Worm (Caenorhabditis elegans): ENCODE data around the gene Y22D7AL.15.

The Y22D7AL.15 gene

DNA sequence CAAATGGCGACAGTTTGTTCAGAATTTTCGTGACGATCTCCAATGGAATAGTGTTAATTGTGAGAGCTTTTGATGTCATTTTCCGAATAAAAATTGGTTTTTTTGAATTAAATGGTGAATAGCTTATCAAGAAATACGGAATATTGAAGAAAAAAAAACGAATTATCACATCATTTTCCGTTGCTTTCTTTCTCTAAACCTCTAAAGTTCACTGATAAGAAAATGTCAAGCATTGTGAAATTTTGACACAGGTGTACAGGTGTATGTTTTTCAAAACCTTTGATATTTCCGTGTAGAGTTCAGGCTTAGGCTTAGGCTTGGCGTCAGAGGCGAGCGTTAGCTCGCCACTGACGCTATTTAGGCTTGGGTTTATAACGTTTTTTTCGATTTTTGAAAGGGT is 39.2 kb upstream of the Y22D7AL.15 start, which contains the start of gene fbxa-74:
fbxa-74 (minus strand) TSS at position 145 of the 400 bp plus-strand sequence.
- no peak for TF ChIP-seq hlh-6 (tag; optimal IDR thresholded peaks at IDR 0.05)
- TF ChIP-seq K02D7.2 (tag; optimal IDR thresholded peaks at IDR 0.05): no peak
- TF ChIP-seq che-1 (tag; optimal IDR thresholded peaks at IDR 0.05): no peak
- TF ChIP-seq ceh-14 (tag; optimal IDR thresholded peaks at IDR 0.05): no peak
- no peak for TF ChIP-seq sox-2 (GFP tag; IDR thresholded peaks at IDR 0.05)
- TF ChIP-seq hlh-8 (tag; optimal IDR thresholded peaks at IDR 0.05): no peak
- no peak for TF ChIP-seq ceh-31 (tag; optimal IDR thresholded peaks at IDR 0.05)
- TF ChIP-seq lim-6 (tag; optimal IDR thresholded peaks at IDR 0.05): no peak
- TF ChIP-seq dve-1 (tag; optimal IDR thresholded peaks at IDR 0.05): no peak
- TF ChIP-seq pax-1 (tag; optimal IDR thresholded peaks at IDR 0.05): no peak
- TF ChIP-seq pros-1 (tag; optimal IDR thresholded peaks at IDR 0.05): no peak
- TF ChIP-seq pat-9 (tag; optimal IDR thresholded peaks at IDR 0.05): no peak
- no peak for TF ChIP-seq ceh-45 (GFP tag; IDR thresholded peaks at IDR 0.05)

DNA sequence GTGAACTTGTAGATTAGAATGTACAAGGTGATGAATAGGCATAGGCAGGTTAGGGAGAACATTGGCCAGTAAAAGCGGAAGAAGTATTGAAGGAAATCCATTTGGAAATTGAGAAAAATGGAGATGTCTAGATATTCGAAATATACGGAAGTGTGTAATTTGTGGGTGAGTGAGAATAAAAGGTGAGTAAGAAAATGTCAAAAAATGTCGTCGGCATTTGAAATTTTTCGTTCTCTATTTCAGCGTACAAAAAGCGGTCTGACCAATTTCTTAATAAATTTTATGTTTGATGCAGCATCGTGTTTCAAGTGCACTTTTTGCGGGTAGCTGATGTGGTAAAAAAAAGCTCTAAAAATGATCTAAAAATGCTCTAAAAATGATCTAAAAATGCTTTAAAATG is 35.3 kb upstream of the Y22D7AL.15 start, which contains the start of gene srd-64:
srd-64 (minus strand) TSS at position 101 of the 400 bp plus-strand sequence.
- TF ChIP-seq fax-1 (tag; optimal IDR thresholded peaks at IDR 0.05) (no peak), fkh-10 (GFP tag; optimal IDR thresholded peaks at IDR 0.05) (no peak), elt-4 (tag; optimal IDR thresholded peaks at IDR 0.05) (no peak), fkh-6 (tag; optimal IDR thresholded peaks at IDR 0.05) (no peak), F13H6.1 (tag; optimal IDR thresholded peaks at IDR 0.05) (no peak), hlh-15 (tag; optimal IDR thresholded peaks at IDR 0.05) (no peak), che-1 (tag; optimal IDR thresholded peaks at IDR 0.05) (no peak), mec-3 (tag; optimal IDR thresholded peaks at IDR 0.05; ENCODE audit: borderline replicate concordance) (no peak)

DNA sequence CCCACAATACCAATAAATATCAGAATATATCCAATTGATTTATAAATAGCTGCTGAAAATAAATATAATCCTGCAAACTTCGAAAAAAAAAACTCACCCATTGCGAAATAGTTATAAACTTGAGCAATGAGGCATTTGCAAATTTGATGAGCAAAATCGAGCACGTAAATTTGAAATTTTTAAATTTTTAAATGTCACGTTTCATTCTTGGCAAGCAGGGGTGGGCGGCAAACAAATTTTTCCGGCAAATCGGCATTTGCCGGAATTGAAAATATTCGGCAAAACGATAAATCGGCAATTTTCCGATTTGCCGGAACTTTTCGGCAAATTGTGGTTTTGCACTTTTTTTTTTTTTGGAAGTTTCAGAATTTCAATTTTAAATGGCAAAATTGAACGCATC is 30.3 kb upstream of the Y22D7AL.15 start, which contains the start of gene Y22D7AR.14:
Y22D7AR.14 (minus strand) TSS at position 101 of the 400 bp plus-strand sequence.
- TF ChIP-seq odd-2 (tag; optimal IDR thresholded peaks at IDR 0.05) (no peak), ceh-19 (GFP tag; optimal IDR thresholded peaks at IDR 0.05) (no peak), eyg-1 (tag; optimal IDR thresholded peaks at IDR 0.05) (no peak), hlh-6 (tag; optimal IDR thresholded peaks at IDR 0.05) (no peak)

DNA sequence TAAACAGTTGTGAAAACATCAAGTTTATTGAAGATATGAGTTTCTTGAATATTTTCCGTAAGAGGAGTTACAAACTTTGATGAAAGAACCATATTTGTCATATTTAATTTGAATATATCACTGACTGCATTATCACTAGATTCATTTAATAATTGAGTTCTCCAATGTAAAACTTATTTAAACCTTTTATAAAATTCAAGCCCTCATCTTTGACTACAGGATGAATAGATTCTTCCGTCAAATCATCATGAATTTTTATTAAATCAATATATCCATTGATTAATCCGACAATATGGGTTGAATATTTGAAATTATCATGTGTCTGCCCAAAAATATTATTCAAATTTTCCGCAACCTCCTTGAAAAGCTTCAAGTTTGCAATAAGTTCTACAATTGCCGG is 28.3 kb upstream of the Y22D7AL.15 start, which contains the start of gene Y22D7AR.7:
Y22D7AR.7 (minus strand) TSS at position 101 of the 400 bp plus-strand sequence.
- TF ChIP-seq hlh-13 (GFP tag; optimal IDR thresholded peaks at IDR 0.05) (no peak), zip-5 (tag; optimal IDR thresholded peaks at IDR 0.05) (no peak), sox-2 (GFP tag; IDR thresholded peaks at IDR 0.05) (no peak), elt-2 (tag; optimal IDR thresholded peaks at IDR 0.05) (no peak), ceh-22 (tag; optimal IDR thresholded peaks at IDR 0.05) (no peak), ceh-24 (tag; optimal IDR thresholded peaks at IDR 0.05) (no peak), K02D7.2 (tag; optimal IDR thresholded peaks at IDR 0.05) (no peak), nhr-11 (tag; optimal IDR thresholded peaks at IDR 0.05) (no peak), ceh-2 (tag; optimal IDR thresholded peaks at IDR 0.05) (no peak), sdc-2 (tag; optimal IDR thresholded peaks at IDR 0.05) (no peak), C08G9.2 (tag; optimal IDR thresholded peaks at IDR 0.05) (no peak), pat-9 (tag; optimal IDR thresholded peaks at IDR 0.05) (no peak), ets-4 (tag; optimal IDR thresholded peaks at IDR 0.05) (no peak), mec-3 (tag; optimal IDR thresholded peaks at IDR 0.05; ENCODE audit: borderline replicate concordance) (no peak)

DNA sequence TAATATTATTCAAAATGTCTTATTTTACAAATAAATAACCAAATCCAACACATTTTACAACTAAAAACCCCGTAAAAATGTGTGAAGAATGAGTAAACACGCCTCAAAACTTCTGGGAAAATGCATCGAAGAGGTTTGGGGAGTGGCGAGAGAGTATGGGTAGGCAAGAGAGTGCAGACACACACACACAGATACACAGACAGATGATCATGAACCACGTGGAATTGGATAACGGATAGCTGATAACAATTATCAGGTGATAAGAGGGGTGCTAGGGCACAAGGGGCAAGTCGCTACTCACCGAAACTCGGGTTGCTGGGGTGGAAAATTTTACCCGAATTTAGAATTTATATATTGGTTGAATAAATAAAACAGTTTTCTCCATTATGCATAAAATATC is 22.6 kb upstream of the Y22D7AL.15 start:
- TF ChIP-seq ceh-22 (tag; optimal IDR thresholded peaks at IDR 0.05) (no peak), syd-9 (tag; optimal IDR thresholded peaks at IDR 0.05) (no peak), elt-4 (tag; optimal IDR thresholded peaks at IDR 0.05) (no peak), hlh-30 (tag; optimal IDR thresholded peaks at IDR 0.05; ENCODE audit: insufficient read depth) (peak; percentile 51), ceh-18 (tag; optimal IDR thresholded peaks at IDR 0.05) (peak; percentile 33), mec-3 (tag; optimal IDR thresholded peaks at IDR 0.05; ENCODE audit: borderline replicate concordance) (no peak), elt-2 (tag; optimal IDR thresholded peaks at IDR 0.05) (peak; percentile 86), ceh-24 (tag; optimal IDR thresholded peaks at IDR 0.05) (no peak), npax-4 (tag; optimal IDR thresholded peaks at IDR 0.05) (no peak), rnt-1 (tag; optimal IDR thresholded peaks at IDR 0.05) (no peak), hlh-15 (tag; optimal IDR thresholded peaks at IDR 0.05) (no peak), nhr-232 (tag; optimal IDR thresholded peaks at IDR 0.05) (no peak)
